Worm (Caenorhabditis elegans) whole organism, L3 larva: ENCODE data around the gene M01B2.8.

Experiments used
- R02D3.7 ChIP-seq: fragments of 150-350 bp; optimal IDR thresholded peaks from 2 replicates; lab custom pipeline; 2014; ENCODE audit warnings: missing biosample characterization, missing genetic modification characterization
- ama-1 ChIP-seq: fragments of 150-350 bp; optimal IDR thresholded peaks from 2 replicates; lab custom pipeline; 2018
- ceh-16 ChIP-seq: sonication (generic microtip); optimal IDR thresholded peaks from 2 replicates; lab custom pipeline; 2017; ENCODE audit warnings: missing biosample characterization, missing genetic modification characterization
- elt-3 ChIP-seq, 3 experiments: fragments of 150-350 bp in 1 of 3; sonication (generic microtip) in 2 of 3; optimal IDR thresholded peaks; 2 replicates in 2 of 3; 4 replicates in 1 of 3; lab custom pipeline; 2014 to 2017; ENCODE audit warnings: missing biosample characterization in 3 of 3, missing genetic modification characterization in 3 of 3
- fos-1 ChIP-seq: fragments of 150-350 bp; optimal IDR thresholded peaks from 2 replicates; lab custom pipeline; 2014; ENCODE audit warnings: missing biosample characterization, missing genetic modification characterization
- hmg-11 ChIP-seq: sonication (generic microtip); optimal IDR thresholded peaks from 2 replicates; lab custom pipeline; 2016; ENCODE audit warnings: missing genetic modification characterization, missing compliant biosample characterization
- mdl-1 ChIP-seq: fragments of 150-350 bp; optimal IDR thresholded peaks from 2 replicates; lab custom pipeline; 2014; ENCODE audit warnings: missing biosample characterization, missing genetic modification characterization
- nhr-12 ChIP-seq: fragments of 150-350 bp; optimal IDR thresholded peaks from 2 replicates; lab custom pipeline; 2014; ENCODE audit warnings: missing biosample characterization, missing genetic modification characterization
- nhr-25 ChIP-seq: sonication (generic microtip); optimal IDR thresholded peaks from 2 replicates; lab custom pipeline; 2017; ENCODE audit warnings: missing biosample characterization, missing genetic modification characterization
- nhr-76 ChIP-seq: fragments of 150-350 bp; sonication (generic microtip); optimal IDR thresholded peaks from 5 replicates; lab custom pipeline; 2014; ENCODE audit warnings: missing biosample characterization, missing genetic modification characterization
- pha-4 ChIP-seq: fragments of 150-350 bp; optimal IDR thresholded peaks from 2 replicates; lab custom pipeline; 2014; ENCODE audit warnings: missing biosample characterization, missing genetic modification reagents, missing genetic modification characterization
- skn-1 ChIP-seq: fragments of 150-350 bp; optimal IDR thresholded peaks from 2 replicates; lab custom pipeline; 2014; ENCODE audit warnings: missing biosample characterization, missing genetic modification characterization
- snpc-4 ChIP-seq: fragments of 150-350 bp; optimal IDR thresholded peaks from 2 replicates; lab custom pipeline; 2014; ENCODE audit warnings: missing biosample characterization, missing genetic modification characterization

DNA sequence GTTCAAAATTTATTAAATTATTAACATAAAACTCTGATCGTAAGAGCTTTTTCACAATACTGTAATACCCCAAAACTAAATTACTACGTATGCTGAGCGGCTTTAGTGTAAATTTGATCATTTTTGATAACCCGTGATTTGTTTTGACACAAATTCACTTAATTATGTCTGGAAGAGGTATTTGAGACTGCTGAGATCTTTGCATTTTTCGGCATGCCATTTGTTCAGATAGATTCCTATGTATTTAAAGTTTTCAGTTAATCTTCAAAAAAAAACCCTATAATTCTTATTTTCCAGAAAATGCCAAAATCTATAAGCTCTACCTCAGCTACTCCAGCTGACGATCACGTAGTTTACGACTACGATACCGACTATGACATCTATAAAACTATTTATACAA is 29.8 kb upstream of the M01B2.8 start, which contains the start of gene srw-15:
- TF ChIP-seq hmg-11: no peak
- TF ChIP-seq R02D3.7 (tag; lab: Kevin White, UChicago): no peak
- TF ChIP-seq nhr-25 (tag; lab: Kevin White, UChicago): no peak
- TF ChIP-seq skn-1 (tag; lab: Kevin White, UChicago): no peak
- TF ChIP-seq mdl-1 (tag; lab: Kevin White, UChicago): no peak
- no peak for TF ChIP-seq nhr-12 (tag; lab: Kevin White, UChicago)
- TF ChIP-seq ama-1: no peak
- no peak for TF ChIP-seq pha-4 (tag; lab: Kevin White, UChicago)
- TF ChIP-seq fos-1 (tag; lab: Kevin White, UChicago): no peak
- no peak for TF ChIP-seq snpc-4 (tag; lab: Kevin White, UChicago)
- TF ChIP-seq ceh-16 (tag; lab: Kevin White, UChicago): no peak
- TF ChIP-seq nhr-76: no peak
- TF ChIP-seq elt-3 (tag; optimal IDR thresholded peaks at IDR 0.05; lab: Kevin White, UChicago): no peak
